Fruit fly (Drosophila melanogaster) whole organism, pupa: ENCODE measurements around the gene CG31913.

ENCODE experiments used
- CG13204 ChIP-seq: fragments of 200-800 bp; sonication (Bioruptor generic); optimal IDR thresholded peaks from 2 replicates; lab custom pipeline; 2018; ENCODE audit warnings: missing biosample characterization, mild to moderate bottlenecking, missing genetic modification characterization, moderate library complexity
- CG15710 ChIP-seq: fragments of 200-800 bp; sonication (Bioruptor generic); optimal IDR thresholded peaks from 2 replicates; lab custom pipeline; 2018; ENCODE audit warnings: missing biosample characterization, mild to moderate bottlenecking, missing genetic modification characterization, moderate library complexity
- CG17806 ChIP-seq: fragments of 200-800 bp; sonication (Bioruptor generic); optimal IDR thresholded peaks from 2 replicates; lab custom pipeline; 2018; ENCODE audit warnings: missing biosample characterization, mild to moderate bottlenecking, missing genetic modification characterization, moderate library complexity
- CG32121 ChIP-seq: fragments of 200-800 bp; sonication (Bioruptor generic); IDR thresholded peaks from 2 replicates; pipeline ENCODE4 v1.3.6; 2022; ENCODE audit warnings: missing biosample characterization, missing genetic modification characterization
- CG34367 ChIP-seq: fragments of 200-800 bp; sonication (Bioruptor generic); optimal IDR thresholded peaks from 2 replicates; lab custom pipeline; 2018; ENCODE audit warnings: missing biosample characterization, mild to moderate bottlenecking, missing genetic modification characterization
- CG4496 ChIP-seq: fragments of 200-800 bp; sonication (Bioruptor generic); IDR thresholded peaks from 3 replicates; pipeline ENCODE4 v1.3.6; 2022; ENCODE audit warnings: missing biosample characterization, missing genetic modification characterization
- CG8159 ChIP-seq: fragments of 200-800 bp; sonication (Bioruptor generic); optimal IDR thresholded peaks from 3 replicates; lab custom pipeline; 2018; ENCODE audit warnings: missing biosample characterization, mild to moderate bottlenecking, missing genetic modification characterization, moderate library complexity
- CG8301 ChIP-seq: fragments of 200-800 bp; sonication (Bioruptor generic); optimal IDR thresholded peaks from 2 replicates; lab custom pipeline; 2018; ENCODE audit warnings: missing biosample characterization, mild to moderate bottlenecking, missing genetic modification characterization
- EcR ChIP-seq: fragments of 200-800 bp; sonication (Bioruptor generic); optimal IDR thresholded peaks from 3 replicates; lab custom pipeline; 2019; ENCODE audit warnings: missing biosample characterization, missing genetic modification characterization, mild to moderate bottlenecking, moderate library complexity, missing genetic modification reagents
- Ets98B ChIP-seq: fragments of 200-800 bp; sonication (Bioruptor generic); IDR thresholded peaks from 2 replicates; pipeline ENCODE4 v1.3.6; 2022; ENCODE audit warnings: missing biosample characterization, missing genetic modification characterization
- Pif1A ChIP-seq: fragments of 200-800 bp; sonication (Bioruptor generic); optimal IDR thresholded peaks from 3 replicates; lab custom pipeline; 2016; ENCODE audit warnings: missing biosample characterization, missing genetic modification characterization
- Pif1B ChIP-seq: fragments of 200-800 bp; sonication (Bioruptor generic); optimal IDR thresholded peaks from 3 replicates; lab custom pipeline; 2016; ENCODE audit warnings: missing biosample characterization, missing genetic modification characterization
- Snoo ChIP-seq: fragments of 200-800 bp; sonication (Bioruptor generic); optimal IDR thresholded peaks from 3 replicates; lab custom pipeline; 2017; ENCODE audit warnings: missing biosample characterization, mild to moderate bottlenecking, missing genetic modification characterization, inconsistent platforms
- gl ChIP-seq: fragments of 200-800 bp; sonication (Bioruptor generic); optimal IDR thresholded peaks from 2 replicates; lab custom pipeline; 2018; ENCODE audit warnings: missing biosample characterization, mild to moderate bottlenecking, missing genetic modification characterization

DNA sequence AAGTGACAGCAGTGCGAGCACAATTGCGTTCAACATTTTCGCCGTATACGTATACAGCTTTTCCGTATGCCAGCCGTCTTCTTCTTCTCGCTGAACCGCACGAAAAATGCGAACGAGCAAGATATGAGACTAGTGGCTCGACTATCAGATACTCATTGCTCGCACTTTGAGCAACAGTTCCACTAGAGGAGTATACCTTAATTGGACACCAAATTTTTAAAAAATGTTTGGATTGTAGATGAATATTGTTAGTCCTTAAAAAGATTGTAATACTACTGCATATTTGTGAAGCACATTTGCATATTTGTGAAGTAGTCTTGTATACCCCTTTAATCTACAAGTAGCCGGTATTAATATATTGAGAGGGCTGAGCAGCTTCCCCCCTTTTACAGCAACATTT, 5.7 kb upstream of the CG31913 start:
- TF ChIP-seq CG32121 (GFP tag; lab: Robert Waterston, UW) (no peak), Snoo (no peak), CG17806 (peak; percentile 46), EcR (GFP tag; lab: Kevin White, UChicago) (no peak), CG8301 (tag; lab: Kevin White, UChicago) (peak; percentile 28), Pif1A (GFP tag; lab: Kevin White, UChicago) (peak; percentile 37), CG8159 (peak; percentile 38), CG4496 (no peak), Pif1B (no peak), gl (peak; percentile 16), CG15710 (tag; lab: Kevin White, UChicago) (peak; percentile 24), Ets98B (GFP tag; lab: Robert Waterston, UW) (no peak), CG34367 (no peak), CG13204 (GFP tag; lab: Kevin White, UChicago) (no peak)
